Worm (Caenorhabditis elegans) whole organism, dauer: Measurements from ENCODE around the gene clec-228.

Experiments used
- unc-62 ChIP-seq: sonication (generic microtip); optimal IDR thresholded peaks from 2 replicates; lab custom pipeline; 2017; ENCODE audit warnings: missing biosample characterization, missing genetic modification reagents, missing genetic modification characterization

clec-228 gene

DNA sequence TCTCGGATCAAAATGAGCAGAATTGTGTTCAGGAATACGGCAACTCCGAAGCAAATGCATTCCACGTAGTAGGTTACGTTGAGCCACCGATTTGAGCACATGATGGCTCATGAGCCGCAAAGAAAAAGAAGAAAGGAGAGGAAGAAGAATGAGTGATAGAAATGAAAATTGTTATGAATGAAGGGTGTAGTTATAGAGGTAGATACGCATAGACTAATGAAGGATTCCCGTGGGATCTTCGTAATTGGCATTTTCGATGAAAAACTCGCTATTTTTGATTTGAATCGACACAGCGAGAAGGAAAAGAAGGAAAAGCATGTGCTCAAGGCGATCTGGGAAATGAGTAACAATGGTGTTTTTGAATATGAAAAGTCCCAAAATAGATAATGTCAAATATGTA, 45.4 kb downstream of the clec-228 start, which contains the start of gene str-96:
str-96 (minus strand) TSS at position 101 of the 400 bp plus-strand sequence.
- TF ChIP-seq unc-62 (GFP tag; lab: Kevin White, UChicago), result no peak

DNA sequence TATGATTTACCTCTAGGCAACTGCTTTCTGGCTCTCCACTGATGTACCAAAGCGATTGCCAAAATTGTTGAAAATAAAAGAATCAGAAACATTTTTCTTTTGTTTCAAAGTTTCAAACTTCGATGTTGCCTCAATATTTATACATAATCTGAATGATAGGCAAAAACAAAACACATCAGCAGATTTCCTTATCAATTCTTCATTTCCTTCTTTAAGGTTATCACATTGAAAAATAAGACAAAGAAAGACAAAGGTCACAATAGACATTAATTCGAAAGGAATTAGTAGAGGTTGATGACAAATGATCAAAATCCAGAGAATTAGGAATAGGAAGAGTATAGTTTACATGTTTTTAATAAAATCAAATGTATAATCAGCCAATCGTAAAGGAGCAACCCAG, 48.3 kb downstream of the clec-228 start, which contains the start of gene cyp-34A2:
cyp-34A2 (minus strand) TSS at position 101 of the 400 bp plus-strand sequence.
- TF ChIP-seq unc-62 (GFP tag; lab: Kevin White, UChicago), result no peak
